Worm (Caenorhabditis elegans): ENCODE data around the gene Y70C5B.2.

Y70C5B.2 gene

ce11 chrV:16679237-16679636 is 18.5 kb upstream of the Y70C5B.2 start, which contains the start of gene srz-103:
Gene srz-103, minus strand, starts transcription at chrV:16679337.
- no peak for TF ChIP-seq nhr-76 (tag; optimal IDR thresholded peaks at IDR 0.05)
- TF ChIP-seq F49E8.2 (tag; optimal IDR thresholded peaks at IDR 0.05; ENCODE audit: borderline replicate concordance) = no peak
- no peak for TF ChIP-seq nhr-6 (tag; optimal IDR thresholded peaks at IDR 0.05)
- TF ChIP-seq nhr-102 (tag; optimal IDR thresholded peaks at IDR 0.05) = no peak
- no peak for TF ChIP-seq daf-8 (GFP tag; IDR thresholded peaks at IDR 0.05)
- no peak for TF ChIP-seq dmd-9 (GFP tag; IDR thresholded peaks at IDR 0.05)
- TF ChIP-seq T20F7.1 (GFP tag; optimal IDR thresholded peaks at IDR 0.05) = no peak
- no peak for TF ChIP-seq lim-7 (GFP tag; IDR thresholded peaks at IDR 0.05)
- no peak for TF ChIP-seq T26A8.4 (GFP tag; IDR thresholded peaks at IDR 0.05)
- TF ChIP-seq pha-4 (GFP tag; IDR thresholded peaks at IDR 0.05) = no peak
- TF ChIP-seq pha-4 (tag; optimal IDR thresholded peaks at IDR 0.05) = no peak
- no peak for TF ChIP-seq tag-97 (GFP tag; IDR thresholded peaks at IDR 0.05)

DNA sequence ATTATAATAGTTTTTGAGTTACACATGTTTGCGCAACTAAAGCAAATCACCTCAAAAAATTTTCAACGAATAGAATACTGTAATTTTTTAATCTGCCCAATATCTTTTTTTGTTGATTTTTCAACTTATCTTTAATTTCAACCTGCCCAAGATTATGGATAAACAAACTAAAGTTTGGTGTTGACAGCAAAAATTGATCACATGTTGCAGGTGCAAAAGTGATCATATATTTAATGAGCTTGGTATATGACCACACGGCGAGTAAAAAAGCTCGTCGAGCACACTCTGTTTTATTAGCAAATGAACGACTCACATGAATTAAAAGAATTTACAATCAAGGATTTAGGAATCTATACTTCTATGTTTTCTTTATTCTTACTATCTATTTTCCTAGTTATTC is 14.8 kb upstream of the Y70C5B.2 start, which contains the start of gene srz-1:
Gene srz-1, plus strand, starts transcription at position 301 of the 400 bp plus-strand sequence.
- TF ChIP-seq nhr-28 (tag; optimal IDR thresholded peaks at IDR 0.05) (no peak), F26F4.8 (GFP tag; conservative IDR thresholded peaks at IDR 0.05) (no peak), lin-15B (tag; optimal IDR thresholded peaks at IDR 0.05) (no peak), Y105C5A.15 (GFP tag; IDR thresholded peaks at IDR 0.05) (no peak), gei-8 (GFP tag; optimal IDR thresholded peaks at IDR 0.05) (no peak), mxl-2 (GFP tag; conservative IDR thresholded peaks at IDR 0.05) (no peak), daf-16 (GFP tag; optimal IDR thresholded peaks at IDR 0.05) (no peak), daf-16 (tag; optimal IDR thresholded peaks at IDR 0.05) (no peak), F49E8.2 (tag; optimal IDR thresholded peaks at IDR 0.05; ENCODE audit: borderline replicate concordance) (no peak), lin-1 (GFP tag; IDR thresholded peaks at IDR 0.05) (no peak), skn-1 (tag; optimal IDR thresholded peaks at IDR 0.05) (no peak), nhr-41 (GFP tag; IDR thresholded peaks at IDR 0.05) (no peak)

DNA sequence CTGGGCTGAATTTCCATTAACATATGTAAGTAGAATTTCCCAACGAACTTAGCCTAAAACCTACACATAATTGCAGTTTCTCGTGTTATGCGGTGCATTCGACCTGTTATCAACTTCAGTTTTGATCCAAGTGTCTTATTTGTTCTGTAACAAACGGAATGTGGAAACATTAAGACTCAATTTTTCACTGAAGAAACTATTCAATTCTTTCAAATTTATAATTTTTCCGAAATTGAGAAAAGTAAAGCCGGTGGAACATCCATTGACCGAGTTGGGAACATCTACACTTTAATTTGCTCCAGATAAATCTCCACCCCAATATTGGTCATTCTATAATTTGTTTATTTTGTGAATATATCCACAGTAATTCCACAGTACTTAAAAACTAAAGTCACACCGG is 13.7 kb upstream of the Y70C5B.2 start:
- no peak for TF ChIP-seq zip-11 (GFP tag; IDR thresholded peaks at IDR 0.05)
- peak in 1 of 2 experiments; percentile 80 for TF ChIP-seq unc-62 (GFP tag; optimal IDR thresholded peaks at IDR 0.05 in 1 of 2)
- TF ChIP-seq unc-62 (tag; optimal IDR thresholded peaks at IDR 0.05) = no peak
- TF ChIP-seq ceh-44 (GFP tag; IDR thresholded peaks at IDR 0.05) = no peak
- TF ChIP-seq zag-1 (tag; optimal IDR thresholded peaks at IDR 0.05) = no peak
- TF ChIP-seq lin-29 (GFP tag; IDR thresholded peaks at IDR 0.05) = no peak
- peak; percentile 91 for TF ChIP-seq aha-1 (tag)

ce11 chrV:16672198-16672597 is 11.5 kb upstream of the Y70C5B.2 start, which contains the start of gene F14F8.8:
Gene F14F8.8, minus strand, starts transcription at chrV:16672298.
- TF ChIP-seq F26F4.8 (GFP tag; conservative IDR thresholded peaks at IDR 0.05) = no peak
- TF ChIP-seq sdz-12 (GFP tag; optimal IDR thresholded peaks at IDR 0.05) = no peak
- TF ChIP-seq nhr-111 (GFP tag; optimal IDR thresholded peaks at IDR 0.05) = no peak
- TF ChIP-seq nhr-76 (tag; optimal IDR thresholded peaks at IDR 0.05) = no peak
- TF ChIP-seq gei-8 (GFP tag; optimal IDR thresholded peaks at IDR 0.05) = no peak
- TF ChIP-seq nhr-48 (tag; optimal IDR thresholded peaks at IDR 0.05) = no peak
- TF ChIP-seq mes-2 (tag; optimal IDR thresholded peaks at IDR 0.05; ENCODE audit: poor library complexity, severe bottlenecking) = no peak
- TF ChIP-seq ama-1 (optimal IDR thresholded peaks at IDR 0.05) = no peak
- TF ChIP-seq lin-15B (tag; optimal IDR thresholded peaks at IDR 0.05) = no peak

ce11 chrV:16671190-16671589 is 10.5 kb upstream of the Y70C5B.2 start, which contains the start of gene str-61:
Gene str-61, minus strand, starts transcription at chrV:16671290.
- TF ChIP-seq rbr-2 (tag; optimal IDR thresholded peaks at IDR 0.05) = no peak
- no peak for TF ChIP-seq lim-7 (GFP tag; IDR thresholded peaks at IDR 0.05)
- peak; percentile 6 for TF ChIP-seq aha-1 (tag)
